Worm (Caenorhabditis elegans) whole organism, L2 larva: ENCODE measurements around the gene T16G12.9.

Source experiments
- C34F6.9 ChIP-seq: fragments of 150-350 bp; optimal IDR thresholded peaks from 2 replicates; lab custom pipeline; 2014; ENCODE audit warnings: missing biosample characterization, missing genetic modification characterization
- Y55F3AM.14 ChIP-seq: fragments of 200-800 bp; sonication (Bioruptor generic); optimal IDR thresholded peaks from 2 replicates; lab custom pipeline; 2018; ENCODE audit warnings: mild to moderate bottlenecking, missing genetic modification characterization, missing compliant biosample characterization
- ZK546.5 ChIP-seq: sonication (generic microtip); optimal IDR thresholded peaks from 2 replicates; lab custom pipeline; 2017; ENCODE audit warnings: missing biosample characterization, missing genetic modification characterization
- aly-2 ChIP-seq: fragments of 150-350 bp; optimal IDR thresholded peaks from 2 replicates; lab custom pipeline; 2014; ENCODE audit warnings: missing biosample characterization, missing genetic modification characterization
- ceh-16 ChIP-seq: fragments of 150-350 bp; optimal IDR thresholded peaks from 2 replicates; lab custom pipeline; 2014; ENCODE audit warnings: missing biosample characterization, missing genetic modification characterization
- crh-2 ChIP-seq: sonication (generic microtip); optimal IDR thresholded peaks from 2 replicates; lab custom pipeline; 2017; ENCODE audit warnings: missing biosample characterization, missing genetic modification characterization
- dmd-4 ChIP-seq: sonication (generic microtip); optimal IDR thresholded peaks from 2 replicates; lab custom pipeline; 2017; ENCODE audit warnings: missing biosample characterization, missing genetic modification characterization
- egl-27 ChIP-seq: sonication (generic microtip); optimal IDR thresholded peaks from 3 replicates; lab custom pipeline; 2017; ENCODE audit warnings: missing biosample characterization, missing genetic modification reagents, missing genetic modification characterization
- lin-11 ChIP-seq: fragments of 150-350 bp; sonication (generic microtip); optimal IDR thresholded peaks from 2 replicates; lab custom pipeline; 2014; ENCODE audit warnings: missing biosample characterization, missing genetic modification characterization, inconsistent platforms, mixed read lengths
- lin-39 ChIP-seq: fragments of 150-350 bp; optimal IDR thresholded peaks from 2 replicates; lab custom pipeline; 2014; ENCODE audit warnings: missing biosample characterization, missing genetic modification reagents, missing genetic modification characterization
- mbf-1 ChIP-seq: sonication (generic microtip); optimal IDR thresholded peaks from 2 replicates; lab custom pipeline; 2017; ENCODE audit warnings: missing biosample characterization, missing genetic modification characterization
- nhr-11 ChIP-seq: fragments of 150-350 bp; optimal IDR thresholded peaks from 2 replicates; lab custom pipeline; 2014; ENCODE audit warnings: missing biosample characterization, missing genetic modification characterization
- nhr-129 ChIP-seq: fragments of 150-350 bp; optimal IDR thresholded peaks from 2 replicates; lab custom pipeline; 2014; ENCODE audit warnings: missing biosample characterization, missing genetic modification characterization
- nhr-25 ChIP-seq: fragments of 150-350 bp; sonication (generic microtip); optimal IDR thresholded peaks from 3 replicates; lab custom pipeline; 2014; ENCODE audit warnings: missing biosample characterization, missing genetic modification characterization
- skn-1 ChIP-seq: sonication (generic microtip); optimal IDR thresholded peaks from 2 replicates; lab custom pipeline; 2017; ENCODE audit warnings: missing biosample characterization, missing genetic modification characterization
- sma-9 ChIP-seq, 2 experiments: fragments of 150-350 bp in 1 of 2; sonication (generic microtip) in 1 of 2; optimal IDR thresholded peaks; 2 replicates each; lab custom pipeline; 2014 to 2016; ENCODE audit warnings: missing genetic modification characterization in 2 of 2, mild to moderate bottlenecking in 1 of 2, missing biosample characterization in 1 of 2, missing compliant biosample characterization in 1 of 2, missing genetic modification reagents in 1 of 2, moderate library complexity in 1 of 2
- unc-55 ChIP-seq: fragments of 150-350 bp; sonication (generic microtip); optimal IDR thresholded peaks from 3 replicates; lab custom pipeline; 2014; ENCODE audit warnings: missing biosample characterization, missing genetic modification reagents, missing genetic modification characterization
- zag-1 ChIP-seq: fragments of 150-350 bp; optimal IDR thresholded peaks from 2 replicates; lab custom pipeline; 2014; ENCODE audit warnings: missing biosample characterization, missing genetic modification characterization
- ztf-1 ChIP-seq: fragments of 200-800 bp; sonication (Bioruptor generic); conservative IDR thresholded peaks from 2 replicates; pipeline ENCODE4 v1.3.6; 2022; ENCODE audit warnings: missing genetic modification characterization, missing compliant biosample characterization
- ztf-11 ChIP-seq: sonication (generic microtip); optimal IDR thresholded peaks from 2 replicates; lab custom pipeline; 2017; ENCODE audit warnings: missing biosample characterization, missing genetic modification characterization
- ztf-4 ChIP-seq: fragments of 150-350 bp; optimal IDR thresholded peaks from 2 replicates; lab custom pipeline; 2014; ENCODE audit warnings: missing biosample characterization, missing genetic modification characterization

T16G12.9 gene

ce11 chrIII:10030549-10030948 lies 47.5 kb downstream of the T16G12.9 start, which contains the start of gene M04D8.4:
Gene M04D8.4 (minus strand): TSS chrIII:10030649.
- TF ChIP-seq nhr-11 (tag; lab: Kevin White, UChicago) (no peak), nhr-25 (tag; lab: Kevin White, UChicago) (no peak), skn-1 (tag; lab: Kevin White, UChicago) (no peak), Y55F3AM.14 (no peak), sma-9 (GFP tag; optimal IDR thresholded peaks at IDR 0.05; lab: Kevin White, UChicago) (no peak), sma-9 (tag; optimal IDR thresholded peaks at IDR 0.05; lab: Kevin White, UChicago) (no peak), ceh-16 (tag; lab: Kevin White, UChicago) (no peak), dmd-4 (tag; lab: Kevin White, UChicago) (no peak), C34F6.9 (tag; lab: Kevin White, UChicago) (no peak), ztf-4 (no peak), lin-39 (tag; lab: Kevin White, UChicago) (no peak), unc-55 (GFP tag; lab: Kevin White, UChicago) (no peak), aly-2 (tag; lab: Kevin White, UChicago) (no peak)

- TF ChIP-seq ztf-1 (no peak), mbf-1 (tag; lab: Kevin White, UChicago) (no peak), ztf-11 (tag; lab: Kevin White, UChicago) (no peak), lin-11 (tag; lab: Kevin White, UChicago) (no peak), crh-2 (no peak), sma-9 (GFP tag; optimal IDR thresholded peaks at IDR 0.05; lab: Kevin White, UChicago) (no peak), sma-9 (tag; optimal IDR thresholded peaks at IDR 0.05; lab: Kevin White, UChicago) (no peak), egl-27 (tag; lab: Kevin White, UChicago) (no peak), nhr-129 (tag; lab: Kevin White, UChicago) (no peak), zag-1 (tag; lab: Kevin White, UChicago) (no peak), lin-39 (tag; lab: Kevin White, UChicago) (no peak), ZK546.5 (tag; lab: Kevin White, UChicago) (no peak)
- TF ChIP-seq, all 48 proteins: peak for 0
Observed at ce11 chrIII:10027947-10028346, 50.1 kb downstream of the T16G12.9 start, which contains the start of gene ins-23. Gene ins-23 (plus strand): TSS chrIII:10028247.
